Fruit fly (Drosophila melanogaster) whole organism, prepupa: ENCODE measurements around the gene Jhbp16.

Source experiments
- CG3032 ChIP-seq: fragments of 200-800 bp; optimal IDR thresholded peaks from 2 replicates; lab custom pipeline; 2019; ENCODE audit warnings: missing biosample characterization, mild to moderate bottlenecking, missing genetic modification characterization, moderate library complexity
- CG32006 ChIP-seq: fragments of 200-800 bp; sonication (Bioruptor generic); optimal IDR thresholded peaks from 3 replicates; lab custom pipeline; 2017; ENCODE audit warnings: missing biosample characterization, mild to moderate bottlenecking, missing genetic modification characterization
- CG4318 ChIP-seq: fragments of 200-800 bp; sonication (Bioruptor generic); optimal IDR thresholded peaks from 3 replicates; lab custom pipeline; 2017; ENCODE audit warnings: missing biosample characterization, mild to moderate bottlenecking, missing genetic modification characterization
- CG8632 ChIP-seq: fragments of 200-800 bp; sonication (Bioruptor generic); optimal IDR thresholded peaks from 3 replicates; lab custom pipeline; 2016; ENCODE audit warnings: missing biosample characterization, missing genetic modification characterization
- Eip93F ChIP-seq: fragments of 200-800 bp; sonication (Bioruptor generic); optimal IDR thresholded peaks from 2 replicates; lab custom pipeline; 2016; ENCODE audit warnings: missing biosample characterization, mild to moderate bottlenecking, missing genetic modification characterization
- Hr39 ChIP-seq: fragments of 200-800 bp; sonication (Bioruptor generic); optimal IDR thresholded peaks from 2 replicates; lab custom pipeline; 2016; ENCODE audit warnings: missing biosample characterization, missing genetic modification characterization
- acj6 ChIP-seq: fragments of 200-800 bp; sonication (Bioruptor generic); optimal IDR thresholded peaks from 3 replicates; lab custom pipeline; 2016; ENCODE audit warnings: missing biosample characterization, missing genetic modification characterization
- dsx ChIP-seq: fragments of 200-800 bp; optimal IDR thresholded peaks from 3 replicates; lab custom pipeline; 2019; ENCODE audit warnings: missing biosample characterization, mild to moderate bottlenecking, missing genetic modification characterization, moderate library complexity; ENCODE audit not compliant: poor library complexity, severe bottlenecking
- eg ChIP-seq: fragments of 200-800 bp; sonication (Bioruptor generic); IDR thresholded peaks from 3 replicates; pipeline ENCODE4 v1.3.6; 2022; ENCODE audit warnings: missing biosample characterization, missing genetic modification characterization
- fd85E ChIP-seq: fragments of 200-800 bp; sonication (Bioruptor generic); optimal IDR thresholded peaks from 3 replicates; lab custom pipeline; 2016; ENCODE audit warnings: missing biosample characterization, missing genetic modification characterization
- spab ChIP-seq: fragments of 200-800 bp; sonication (Bioruptor generic); optimal IDR thresholded peaks from 2 replicates; lab custom pipeline; 2017; ENCODE audit warnings: missing biosample characterization, mild to moderate bottlenecking, missing genetic modification characterization, missing genetic modification reagents

DNA sequence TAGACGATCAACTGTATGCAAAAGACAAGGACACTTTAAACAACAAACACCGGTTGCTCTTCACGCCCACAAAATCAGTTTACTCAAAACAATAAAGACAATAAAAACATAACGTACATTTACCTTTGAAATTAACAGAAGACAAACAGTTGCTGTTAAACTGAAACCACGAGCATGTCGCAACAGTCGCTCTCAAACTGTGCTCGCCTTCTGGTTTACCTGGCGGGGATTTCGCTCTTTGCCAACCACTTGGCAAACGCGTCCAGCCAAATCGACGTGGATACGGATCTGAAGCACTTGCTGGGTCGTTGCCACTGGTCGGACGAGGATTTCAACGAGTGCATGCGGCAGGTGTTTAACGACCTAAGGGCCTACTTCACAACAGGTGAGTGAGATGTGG lies 1.2 kb downstream of the Jhbp16 start:
- TF ChIP-seq CG4318 (GFP tag; lab: Kevin White, UChicago) (no peak), Hr39 (GFP tag; lab: Kevin White, UChicago) (no peak), CG8632 (GFP tag; lab: Kevin White, UChicago) (no peak), fd85E (GFP tag; lab: Kevin White, UChicago) (no peak), eg (GFP tag; lab: Robert Waterston, UW) (no peak), CG3032 (no peak), CG32006 (GFP tag; lab: Kevin White, UChicago) (no peak), acj6 (GFP tag; lab: Kevin White, UChicago) (no peak), dsx (GFP tag; lab: Kevin White, UChicago) (no peak), Eip93F (GFP tag; lab: Kevin White, UChicago) (no peak), spab (GFP tag; lab: Kevin White, UChicago) (no peak)
